Fruit fly (Drosophila melanogaster) whole organism, embryonic: ENCODE results near the gene spg.

Source experiments
- Abd-B ChIP-seq: fragments of 200-800 bp; sonication (Bioruptor generic); optimal IDR thresholded peaks from 2 replicates; lab custom pipeline; 2018; ENCODE audit warnings: missing biosample characterization, mild to moderate bottlenecking, missing genetic modification characterization, moderate library complexity
- Antp ChIP-seq: fragments of 200-800 bp; sonication (Bioruptor generic); optimal IDR thresholded peaks from 3 replicates; lab custom pipeline; 2016; ENCODE audit warnings: missing biosample characterization, missing genetic modification characterization
- Bgb ChIP-seq: fragments of 200-800 bp; sonication (Bioruptor generic); IDR thresholded peaks from 2 replicates; pipeline ENCODE4 v1.3.6; 2022; ENCODE audit warnings: missing biosample characterization, missing genetic modification characterization; ENCODE audit not compliant: partially characterized antibody
- Blimp-1 ChIP-seq: fragments of 200-800 bp; sonication (Bioruptor generic); optimal IDR thresholded peaks from 3 replicates; lab custom pipeline; 2018; ENCODE audit warnings: missing biosample characterization, missing genetic modification characterization, mild to moderate bottlenecking, moderate library complexity, missing genetic modification reagents
- CG10209 ChIP-seq: fragments of 200-800 bp; sonication (Bioruptor generic); optimal IDR thresholded peaks from 3 replicates; lab custom pipeline; 2017; ENCODE audit warnings: missing biosample characterization, mild to moderate bottlenecking, missing genetic modification characterization, missing genetic modification reagents
- CG12299 ChIP-seq: fragments of 200-800 bp; sonication (Bioruptor generic); optimal IDR thresholded peaks from 2 replicates; lab custom pipeline; 2018; ENCODE audit warnings: missing biosample characterization, mild to moderate bottlenecking, missing genetic modification characterization
- CG13123 ChIP-seq: fragments of 200-800 bp; sonication (Bioruptor generic); optimal IDR thresholded peaks from 2 replicates; lab custom pipeline; 2016; ENCODE audit warnings: missing biosample characterization, missing genetic modification characterization
- CG14860 ChIP-seq: fragments of 200-800 bp; sonication (Bioruptor generic); IDR thresholded peaks from 3 replicates; pipeline ENCODE4 v1.3.6; 2022; ENCODE audit warnings: missing biosample characterization, missing genetic modification characterization; ENCODE audit not compliant: partially characterized antibody
- CG18476 ChIP-seq: fragments of 200-800 bp; sonication (Bioruptor generic); optimal IDR thresholded peaks from 2 replicates; lab custom pipeline; 2016; ENCODE audit warnings: missing biosample characterization, mild to moderate bottlenecking, missing genetic modification characterization
- CG3065 ChIP-seq: fragments of 200-800 bp; sonication (Bioruptor generic); optimal IDR thresholded peaks from 2 replicates; lab custom pipeline; 2016; ENCODE audit warnings: missing biosample characterization, missing genetic modification characterization
- CG43689 ChIP-seq: fragments of 200-800 bp; sonication (Bioruptor generic); IDR thresholded peaks from 2 replicates; pipeline ENCODE4 v1.3.6; 2022; ENCODE audit warnings: missing biosample characterization, missing genetic modification characterization
- CG7928 ChIP-seq: fragments of 200-800 bp; sonication (Bioruptor generic); optimal IDR thresholded peaks from 2 replicates; lab custom pipeline; 2017; ENCODE audit warnings: missing biosample characterization, mild to moderate bottlenecking, missing genetic modification characterization
- CG7987 ChIP-seq: fragments of 200-800 bp; sonication (Bioruptor generic); optimal IDR thresholded peaks from 2 replicates; lab custom pipeline; 2018; ENCODE audit warnings: missing biosample characterization, mild to moderate bottlenecking, missing genetic modification characterization, moderate library complexity
- CG8290 ChIP-seq, 3 experiments: fragments of 200-800 bp; sonication (Bioruptor generic); optimal IDR thresholded peaks; 2 replicates each; lab custom pipeline; 2016 to 2019; ENCODE audit warnings: missing biosample characterization in 3 of 3, missing genetic modification characterization in 3 of 3, mild to moderate bottlenecking in 2 of 3, moderate library complexity in 1 of 3
- CG9215 ChIP-seq: fragments of 200-800 bp; sonication (Bioruptor generic); IDR thresholded peaks from 2 replicates; pipeline ENCODE4 v1.3.6; 2022; ENCODE audit warnings: missing biosample characterization, missing genetic modification characterization
- Dfd ChIP-seq, 2 experiments: fragments of >200 bp; optimal IDR thresholded peaks; 2 replicates each; lab custom pipeline; 2017; ENCODE audit warnings: missing biosample characterization in 2 of 2, missing genetic modification characterization in 2 of 2
- Dip2 ChIP-seq: fragments of 200-800 bp; sonication (Bioruptor generic); IDR thresholded peaks from 2 replicates; pipeline ENCODE4 v1.3.6; 2022; ENCODE audit warnings: missing biosample characterization, missing genetic modification characterization
- Hr78 ChIP-seq, 2 experiments: fragments of 200-800 bp in 1 of 2; fragments of >200 bp in 1 of 2; sonication (Bioruptor generic) in 1 of 2; optimal IDR thresholded peaks; 2 replicates each; lab custom pipeline; 2017 to 2019; ENCODE audit warnings: missing biosample characterization in 2 of 2, missing genetic modification characterization in 2 of 2, mild to moderate bottlenecking in 1 of 2, moderate library complexity in 1 of 2
- Lpt ChIP-seq: fragments of >200 bp; optimal IDR thresholded peaks from 2 replicates; lab custom pipeline; 2018; ENCODE audit warnings: missing biosample characterization, missing genetic modification characterization
- Mes4 ChIP-seq: fragments of 200-800 bp; sonication (Bioruptor generic); optimal IDR thresholded peaks from 2 replicates; lab custom pipeline; 2016; ENCODE audit warnings: missing biosample characterization, missing genetic modification characterization
- NFAT ChIP-seq: fragments of 200-800 bp; sonication (Bioruptor generic); IDR thresholded peaks from 2 replicates; pipeline ENCODE4 v1.3.6; 2022; ENCODE audit warnings: missing biosample characterization, missing genetic modification characterization
- Nf-YA ChIP-seq: fragments of 200-800 bp; sonication (Bioruptor generic); IDR thresholded peaks from 2 replicates; pipeline ENCODE4 v1.3.6; 2022; ENCODE audit warnings: missing biosample characterization, missing genetic modification characterization
- Optix ChIP-seq: fragments of 200-800 bp; sonication (Bioruptor generic); IDR thresholded peaks from 3 replicates; pipeline ENCODE4 v1.3.6; 2022; ENCODE audit warnings: missing biosample characterization, missing genetic modification characterization
- Pdp1 ChIP-seq, 2 experiments: fragments of 200-800 bp; sonication (Bioruptor generic); optimal IDR thresholded peaks; 3 replicates each; lab custom pipeline; 2016; ENCODE audit warnings: missing biosample characterization in 2 of 2, missing genetic modification characterization in 2 of 2, mild to moderate bottlenecking in 1 of 2, moderate library complexity in 1 of 2
- Ravus ChIP-seq: fragments of 200-800 bp; sonication (Bioruptor generic); IDR thresholded peaks from 2 replicates; pipeline ENCODE4 v1.3.6; 2022; ENCODE audit warnings: missing biosample characterization, missing genetic modification characterization
- Sin3A ChIP-seq: fragments of >200 bp; optimal IDR thresholded peaks from 2 replicates; lab custom pipeline; 2018
- Sox102F ChIP-seq: fragments of 200-800 bp; sonication (Bioruptor generic); optimal IDR thresholded peaks from 2 replicates; lab custom pipeline; 2018; ENCODE audit warnings: missing biosample characterization, mild to moderate bottlenecking, missing genetic modification characterization, moderate library complexity
- Spps ChIP-seq: fragments of 200-800 bp; sonication (Bioruptor generic); optimal IDR thresholded peaks from 2 replicates; lab custom pipeline; 2018; ENCODE audit warnings: missing biosample characterization, mild to moderate bottlenecking, missing genetic modification characterization
- ara ChIP-seq: fragments of 200-800 bp; sonication (Bioruptor generic); IDR thresholded peaks from 2 replicates; pipeline ENCODE4 v1.3.6; 2022; ENCODE audit warnings: missing biosample characterization, missing genetic modification characterization
- az2 ChIP-seq: fragments of 200-800 bp; sonication (Bioruptor generic); optimal IDR thresholded peaks from 3 replicates; lab custom pipeline; 2016; ENCODE audit warnings: missing biosample characterization, missing genetic modification characterization
- bcd ChIP-seq: fragments of 200-800 bp; sonication (Bioruptor generic); optimal IDR thresholded peaks from 2 replicates; lab custom pipeline; 2017; ENCODE audit warnings: missing biosample characterization, mild to moderate bottlenecking, missing genetic modification characterization
- cato ChIP-seq: fragments of 200-800 bp; sonication (Bioruptor generic); optimal IDR thresholded peaks from 2 replicates; lab custom pipeline; 2016; ENCODE audit warnings: missing biosample characterization, missing genetic modification characterization, borderline replicate concordance
- chinmo ChIP-seq: fragments of 200-800 bp; sonication (Bioruptor generic); IDR thresholded peaks from 4 replicates; pipeline ENCODE4 v1.3.6; 2022; ENCODE audit warnings: missing biosample characterization, missing genetic modification characterization; ENCODE audit not compliant: partially characterized antibody
- crol ChIP-seq: fragments of 200-800 bp; sonication (Bioruptor generic); IDR thresholded peaks from 2 replicates; pipeline ENCODE4 v1.3.6; 2022; ENCODE audit warnings: missing biosample characterization, missing genetic modification characterization
- emc ChIP-seq: fragments of 200-800 bp; sonication (Bioruptor generic); optimal IDR thresholded peaks from 2 replicates; lab custom pipeline; 2016; ENCODE audit warnings: missing biosample characterization, missing genetic modification characterization
- en ChIP-seq: fragments of 200-800 bp; sonication (Bioruptor generic); optimal IDR thresholded peaks from 2 replicates; lab custom pipeline; 2016; ENCODE audit warnings: missing biosample characterization, missing genetic modification characterization
- ewg ChIP-seq: fragments of 200-800 bp; sonication (Bioruptor generic); optimal IDR thresholded peaks from 3 replicates; lab custom pipeline; 2017; ENCODE audit warnings: mild to moderate bottlenecking, missing biosample characterization, missing genetic modification reagents, missing genetic modification characterization
- gfzf ChIP-seq: fragments of 200-800 bp; sonication (Bioruptor generic); optimal IDR thresholded peaks from 2 replicates; lab custom pipeline; 2016; ENCODE audit warnings: missing biosample characterization, mild to moderate bottlenecking, missing genetic modification characterization, moderate library complexity
- gro ChIP-seq: fragments of 200-800 bp; sonication (Bioruptor generic); optimal IDR thresholded peaks from 2 replicates; lab custom pipeline; 2016; ENCODE audit warnings: missing biosample characterization, missing genetic modification characterization
- jing ChIP-seq: fragments of 200-800 bp; sonication (Bioruptor generic); optimal IDR thresholded peaks from 2 replicates; lab custom pipeline; 2018; ENCODE audit warnings: missing biosample characterization, mild to moderate bottlenecking, missing genetic modification characterization
- lilli ChIP-seq: fragments of 200-800 bp; sonication (Bioruptor generic); optimal IDR thresholded peaks from 3 replicates; lab custom pipeline; 2016; ENCODE audit warnings: missing biosample characterization, missing genetic modification characterization
- repo ChIP-seq: fragments of 200-800 bp; sonication (Bioruptor generic); optimal IDR thresholded peaks from 2 replicates; lab custom pipeline; 2016; ENCODE audit warnings: missing biosample characterization, missing genetic modification characterization
- scrt ChIP-seq: fragments of 200-800 bp; sonication (Bioruptor generic); optimal IDR thresholded peaks from 2 replicates; lab custom pipeline; 2018; ENCODE audit warnings: missing biosample characterization, mild to moderate bottlenecking, missing genetic modification characterization, moderate library complexity
- sd ChIP-seq: fragments of 200-800 bp; sonication (Bioruptor generic); optimal IDR thresholded peaks from 3 replicates; lab custom pipeline; 2018; ENCODE audit warnings: missing biosample characterization, mild to moderate bottlenecking, missing genetic modification characterization, moderate library complexity
- so ChIP-seq: fragments of 200-800 bp; sonication (Bioruptor generic); IDR thresholded peaks from 3 replicates; pipeline ENCODE4 v1.3.6; 2022; ENCODE audit warnings: missing biosample characterization, missing genetic modification characterization
- sob ChIP-seq: fragments of 200-800 bp; sonication (Bioruptor generic); IDR thresholded peaks from 2 replicates; pipeline ENCODE4 v1.3.6; 2022; ENCODE audit warnings: missing biosample characterization, missing genetic modification characterization
- stwl ChIP-seq: fragments of 200-800 bp; sonication (Bioruptor generic); optimal IDR thresholded peaks from 3 replicates; lab custom pipeline; 2018; ENCODE audit warnings: missing biosample characterization, mild to moderate bottlenecking, missing genetic modification characterization, moderate library complexity
- sug ChIP-seq: fragments of 200-800 bp; optimal IDR thresholded peaks from 2 replicates; lab custom pipeline; 2019; ENCODE audit warnings: missing biosample characterization, mild to moderate bottlenecking, missing genetic modification characterization, moderate library complexity
- ttk ChIP-seq: fragments of 200-800 bp; sonication (Bioruptor generic); IDR thresholded peaks from 2 replicates; pipeline ENCODE4 v2.1.2; 2022; ENCODE audit warnings: missing biosample characterization, missing genetic modification characterization
- vnd ChIP-seq: fragments of 200-800 bp; sonication (Bioruptor generic); IDR thresholded peaks from 3 replicates; pipeline ENCODE4 v1.3.6; 2022; ENCODE audit warnings: missing biosample characterization, missing genetic modification characterization; ENCODE audit not compliant: partially characterized antibody

The spg gene

dm6 chr3R:28901468-28902163 lies 56.5 kb downstream of the spg start (continued):
- no peak for TF ChIP-seq Antp
- TF ChIP-seq CG14860 (GFP tag; lab: Robert Waterston, UW), result no peak
- TF ChIP-seq Nf-YA (GFP tag; lab: Robert Waterston, UW), result no peak
- TF ChIP-seq ttk (GFP tag; lab: Robert Waterston, UW), result no peak
- TF ChIP-seq Mes4, result no peak
- TF ChIP-seq CG7928 (GFP tag; lab: Kevin White, UChicago), result no peak
- no peak for TF ChIP-seq emc (GFP tag; lab: Kevin White, UChicago)
- no peak for TF ChIP-seq Blimp-1 (GFP tag; lab: Kevin White, UChicago)
- TF ChIP-seq Pdp1 (GFP tag; optimal IDR thresholded peaks at IDR 0.05; lab: Kevin White, UChicago), result peak in 1 of 2 experiments; percentile 93
- TF ChIP-seq sug (tag; lab: Kevin White, UChicago), result peak; percentile 35
- TF ChIP-seq gfzf, result no peak
- no peak for TF ChIP-seq Dip2
- no peak for TF ChIP-seq sd
- no peak for TF ChIP-seq CG3065 (GFP tag; lab: Kevin White, UChicago)
- no peak for TF ChIP-seq Dfd (GFP tag; optimal IDR thresholded peaks at IDR 0.05; lab: Kevin White, UChicago)
- TF ChIP-seq NFAT (GFP tag; lab: Robert Waterston, UW), result no peak
- peak; percentile 56; the same call in 1 of the 4 replicates for TF ChIP-seq chinmo
- no peak for TF ChIP-seq CG9215 (GFP tag; lab: Robert Waterston, UW)
- TF ChIP-seq scrt, result no peak
- TF ChIP-seq Abd-B (GFP tag; lab: Kevin White, UChicago), result no peak
- TF ChIP-seq Bgb (GFP tag; lab: Robert Waterston, UW), result no peak
- TF ChIP-seq Ravus (GFP tag; lab: Robert Waterston, UW), result no peak
- peak; percentile 63; the same call in 1 of the 2 replicates for TF ChIP-seq crol (GFP tag; lab: Robert Waterston, UW)
- no peak for TF ChIP-seq ewg (GFP tag; lab: Kevin White, UChicago)
- no peak for TF ChIP-seq Sin3A
- no peak for TF ChIP-seq Lpt (GFP tag; lab: Kevin White, UChicago)
- TF ChIP-seq Optix (GFP tag; lab: Robert Waterston, UW), result no peak
- TF ChIP-seq CG18476 (GFP tag; lab: Kevin White, UChicago), result no peak
- TF ChIP-seq az2 (GFP tag; lab: Kevin White, UChicago), result no peak
- TF ChIP-seq Sox102F (GFP tag; lab: Kevin White, UChicago), result no peak
- no peak for TF ChIP-seq jing (GFP tag; lab: Kevin White, UChicago)
- TF ChIP-seq so, result no peak
- no peak for TF ChIP-seq CG43689 (GFP tag; lab: Robert Waterston, UW)
- TF ChIP-seq CG12299 (tag; lab: Kevin White, UChicago), result no peak
- no peak for TF ChIP-seq repo (GFP tag; lab: Kevin White, UChicago)
- no peak for TF ChIP-seq lilli (GFP tag; lab: Kevin White, UChicago)
- no peak for TF ChIP-seq CG13123
- TF ChIP-seq CG7987, result no peak
- no peak for TF ChIP-seq en (GFP tag; lab: Kevin White, UChicago)
- no peak for TF ChIP-seq CG10209 (GFP tag; lab: Kevin White, UChicago)
- no peak for TF ChIP-seq Spps (tag; lab: Kevin White, UChicago)
- peak in 1 of 2 experiments; percentile 1 for TF ChIP-seq Hr78 (GFP tag; optimal IDR thresholded peaks at IDR 0.05; lab: Kevin White, UChicago)
- TF ChIP-seq ara, result no peak
- TF ChIP-seq CG8290 (GFP tag; optimal IDR thresholded peaks at IDR 0.05; lab: Kevin White, UChicago), result no peak
- no peak for TF ChIP-seq CG8290 (tag; optimal IDR thresholded peaks at IDR 0.05; lab: Kevin White, UChicago)
- no peak for TF ChIP-seq sob
- no peak for TF ChIP-seq cato (GFP tag; lab: Kevin White, UChicago)
- no peak for TF ChIP-seq gro
- peak; percentile 58; the same call in 1 of the 3 replicates for TF ChIP-seq vnd
- no peak for TF ChIP-seq stwl (tag; lab: Kevin White, UChicago)
- no peak for TF ChIP-seq bcd (GFP tag; lab: Kevin White, UChicago)
